Fruit fly (Drosophila melanogaster) whole organism, embryonic: ENCODE results near the gene CG9717.

Experiments
- Bdp1 ChIP-seq: fragments of 200-800 bp; sonication (Bioruptor generic); optimal IDR thresholded peaks from 3 replicates; lab custom pipeline; 2016; ENCODE audit warnings: missing biosample characterization, missing genetic modification characterization
- CG10209 ChIP-seq: fragments of 200-800 bp; sonication (Bioruptor generic); optimal IDR thresholded peaks from 3 replicates; lab custom pipeline; 2017; ENCODE audit warnings: missing biosample characterization, mild to moderate bottlenecking, missing genetic modification characterization, missing genetic modification reagents
- CG10366 ChIP-seq: fragments of 200-800 bp; sonication (Bioruptor generic); IDR thresholded peaks from 2 replicates; pipeline ENCODE4 v1.3.6; 2022; ENCODE audit warnings: missing biosample characterization, missing genetic modification characterization
- CG10543 ChIP-seq: fragments of 200-800 bp; sonication (Bioruptor generic); optimal IDR thresholded peaks from 3 replicates; lab custom pipeline; 2017; ENCODE audit warnings: missing biosample characterization, mild to moderate bottlenecking, missing genetic modification characterization, moderate library complexity
- CG12071 ChIP-seq: fragments of 200-800 bp; sonication (Bioruptor generic); optimal IDR thresholded peaks from 3 replicates; lab custom pipeline; 2018; ENCODE audit warnings: missing biosample characterization, mild to moderate bottlenecking, missing genetic modification characterization
- CG1233 ChIP-seq: fragments of 200-800 bp; sonication (Bioruptor generic); optimal IDR thresholded peaks from 4 replicates; lab custom pipeline; 2018; ENCODE audit warnings: missing biosample characterization, mild to moderate bottlenecking, missing genetic modification characterization
- CG14014 ChIP-seq: fragments of 200-800 bp; sonication (Bioruptor generic); IDR thresholded peaks from 2 replicates; pipeline ENCODE4 v1.3.6; 2022; ENCODE audit warnings: missing biosample characterization, missing genetic modification characterization
- CG14667 ChIP-seq: fragments of 200-800 bp; sonication (Bioruptor generic); IDR thresholded peaks from 2 replicates; pipeline ENCODE4 v1.3.6; 2022; ENCODE audit warnings: missing biosample characterization, missing genetic modification characterization
- CG1603 ChIP-seq: fragments of 200-800 bp; sonication (Bioruptor generic); optimal IDR thresholded peaks from 2 replicates; lab custom pipeline; 2019; ENCODE audit warnings: missing biosample characterization, mild to moderate bottlenecking, missing genetic modification characterization, moderate library complexity
- CG16813 ChIP-seq: fragments of 200-800 bp; sonication (Bioruptor generic); IDR thresholded peaks from 3 replicates; pipeline ENCODE4 v1.3.6; 2022; ENCODE audit warnings: missing biosample characterization, missing genetic modification characterization; ENCODE audit not compliant: partially characterized antibody
- CG17802 ChIP-seq: fragments of 200-800 bp; sonication (Bioruptor generic); optimal IDR thresholded peaks from 2 replicates; lab custom pipeline; 2018; ENCODE audit warnings: missing biosample characterization, mild to moderate bottlenecking, missing genetic modification characterization, moderate library complexity
- CG18262 ChIP-seq: fragments of 200-800 bp; optimal IDR thresholded peaks from 3 replicates; lab custom pipeline; 2019; ENCODE audit warnings: missing biosample characterization, mild to moderate bottlenecking, missing genetic modification characterization, moderate library complexity
- CG1832 ChIP-seq: fragments of 200-800 bp; sonication (Bioruptor generic); optimal IDR thresholded peaks from 2 replicates; lab custom pipeline; 2017; ENCODE audit warnings: missing biosample characterization, mild to moderate bottlenecking, missing genetic modification characterization, inconsistent platforms
- CG32767 ChIP-seq: fragments of 200-800 bp; sonication (Bioruptor generic); IDR thresholded peaks from 2 replicates; pipeline ENCODE4 v1.3.6; 2022; ENCODE audit warnings: missing biosample characterization, missing genetic modification characterization
- CG34376 ChIP-seq: fragments of 200-800 bp; sonication (Bioruptor generic); optimal IDR thresholded peaks from 2 replicates; lab custom pipeline; 2018; ENCODE audit warnings: missing biosample characterization, mild to moderate bottlenecking, missing genetic modification characterization
- CG3995 ChIP-seq: fragments of 200-800 bp; sonication (Bioruptor generic); optimal IDR thresholded peaks from 3 replicates; lab custom pipeline; 2016; ENCODE audit warnings: missing biosample characterization, missing genetic modification characterization
- CG4404 ChIP-seq: fragments of 200-800 bp; sonication (Bioruptor generic); IDR thresholded peaks from 2 replicates; pipeline ENCODE4 v1.3.6; 2022; ENCODE audit warnings: missing biosample characterization, missing genetic modification characterization
- CG5245 ChIP-seq: fragments of 200-800 bp; sonication (Bioruptor generic); optimal IDR thresholded peaks from 3 replicates; lab custom pipeline; 2016; ENCODE audit warnings: missing biosample characterization, missing genetic modification characterization
- CG6254 ChIP-seq: fragments of 200-800 bp; sonication (Bioruptor generic); optimal IDR thresholded peaks from 3 replicates; lab custom pipeline; 2017; ENCODE audit warnings: mild to moderate bottlenecking, missing biosample characterization, missing genetic modification reagents, missing genetic modification characterization
- CG6854 ChIP-seq: fragments of 200-800 bp; sonication (Bioruptor generic); optimal IDR thresholded peaks from 3 replicates; lab custom pipeline; 2017; ENCODE audit warnings: missing biosample characterization, mild to moderate bottlenecking, missing genetic modification characterization
- CG7372 ChIP-seq: fragments of 200-800 bp; sonication (Bioruptor generic); IDR thresholded peaks from 2 replicates; pipeline ENCODE4 v1.3.6; 2022; ENCODE audit warnings: missing biosample characterization, missing genetic modification characterization
- CG8359 ChIP-seq: fragments of 200-800 bp; sonication (Bioruptor generic); optimal IDR thresholded peaks from 2 replicates; lab custom pipeline; 2017; ENCODE audit warnings: missing biosample characterization, mild to moderate bottlenecking, missing genetic modification characterization, borderline replicate concordance
- CG9215 ChIP-seq: fragments of 200-800 bp; sonication (Bioruptor generic); IDR thresholded peaks from 2 replicates; pipeline ENCODE4 v1.3.6; 2022; ENCODE audit warnings: missing biosample characterization, missing genetic modification characterization
- Dek ChIP-seq: fragments of 200-800 bp; sonication (Bioruptor generic); optimal IDR thresholded peaks from 3 replicates; lab custom pipeline; 2019; ENCODE audit warnings: missing biosample characterization, mild to moderate bottlenecking, missing genetic modification characterization, moderate library complexity
- Dfd ChIP-seq, 2 experiments: fragments of >200 bp; optimal IDR thresholded peaks; 2 replicates each; lab custom pipeline; 2017; ENCODE audit warnings: missing biosample characterization in 2 of 2, missing genetic modification characterization in 2 of 2
- Eip74EF ChIP-seq, 2 experiments: fragments of 200-800 bp in 1 of 2; fragments of >200 bp in 1 of 2; sonication (Bioruptor generic) in 1 of 2; optimal IDR thresholded peaks; 2 replicates each; lab custom pipeline; 2017 to 2019; ENCODE audit warnings: missing biosample characterization in 2 of 2, missing genetic modification characterization in 2 of 2, mild to moderate bottlenecking in 1 of 2, moderate library complexity in 1 of 2
- Ets65A ChIP-seq: fragments of 200-800 bp; sonication (Bioruptor generic); peaks from one replicate; lab custom pipeline; 2016; ENCODE audit warnings: missing biosample characterization, missing genetic modification characterization
- GATAe ChIP-seq: fragments of 200-800 bp; sonication (Bioruptor generic); conservative IDR thresholded peaks from 2 replicates; pipeline ENCODE4 v1.3.6; 2022; ENCODE audit warnings: missing biosample characterization, missing genetic modification characterization
- Hr78 ChIP-seq, 2 experiments: fragments of 200-800 bp in 1 of 2; fragments of >200 bp in 1 of 2; sonication (Bioruptor generic) in 1 of 2; optimal IDR thresholded peaks; 2 replicates each; lab custom pipeline; 2017 to 2019; ENCODE audit warnings: missing biosample characterization in 2 of 2, missing genetic modification characterization in 2 of 2, mild to moderate bottlenecking in 1 of 2, moderate library complexity in 1 of 2
- Hsf ChIP-seq: fragments of 200-800 bp; sonication (Bioruptor generic); optimal IDR thresholded peaks from 3 replicates; lab custom pipeline; 2016; ENCODE audit warnings: missing biosample characterization, missing genetic modification characterization
- Lim3 ChIP-seq: fragments of 200-800 bp; sonication (Bioruptor generic); IDR thresholded peaks from 2 replicates; pipeline ENCODE4 v1.3.6; 2022; ENCODE audit warnings: missing biosample characterization, missing genetic modification characterization
- Lpt ChIP-seq: fragments of >200 bp; optimal IDR thresholded peaks from 2 replicates; lab custom pipeline; 2018; ENCODE audit warnings: missing biosample characterization, missing genetic modification characterization
- MTF-1 ChIP-seq: fragments of 200-800 bp; sonication (Bioruptor generic); optimal IDR thresholded peaks from 2 replicates; lab custom pipeline; 2018; ENCODE audit warnings: missing biosample characterization, mild to moderate bottlenecking, missing genetic modification characterization, borderline replicate concordance
- Scr ChIP-seq: fragments of 200-800 bp; sonication (Bioruptor generic); IDR thresholded peaks from 2 replicates; pipeline ENCODE4 v1.3.6; 2022; ENCODE audit warnings: missing biosample characterization, missing genetic modification characterization; ENCODE audit not compliant: partially characterized antibody
- Spps ChIP-seq: fragments of 200-800 bp; sonication (Bioruptor generic); optimal IDR thresholded peaks from 2 replicates; lab custom pipeline; 2018; ENCODE audit warnings: missing biosample characterization, mild to moderate bottlenecking, missing genetic modification characterization
- ato ChIP-seq: fragments of 200-800 bp; sonication (Bioruptor generic); IDR thresholded peaks from 2 replicates; pipeline ENCODE4 v1.3.6; 2022; ENCODE audit warnings: missing biosample characterization, missing genetic modification characterization; ENCODE audit not compliant: partially characterized antibody
- bbx ChIP-seq: fragments of 200-800 bp; sonication (Bioruptor generic); IDR thresholded peaks from 2 replicates; pipeline ENCODE4 v1.3.6; 2022; ENCODE audit warnings: missing biosample characterization, missing genetic modification characterization; ENCODE audit not compliant: partially characterized antibody
- br ChIP-seq: fragments of >200 bp; optimal IDR thresholded peaks from 2 replicates; lab custom pipeline; 2017
- emc ChIP-seq: fragments of 200-800 bp; sonication (Bioruptor generic); optimal IDR thresholded peaks from 2 replicates; lab custom pipeline; 2016; ENCODE audit warnings: missing biosample characterization, missing genetic modification characterization
- fd64A ChIP-seq: fragments of 200-800 bp; sonication (Bioruptor generic); optimal IDR thresholded peaks from 3 replicates; lab custom pipeline; 2018; ENCODE audit warnings: missing biosample characterization, mild to moderate bottlenecking, missing genetic modification characterization
- gt ChIP-seq: fragments of 200-800 bp; sonication (Bioruptor generic); IDR thresholded peaks from 2 replicates; pipeline ENCODE4 v1.3.6; 2022; ENCODE audit warnings: missing biosample characterization, missing genetic modification characterization
- lola ChIP-seq, 3 experiments: fragments of >200 bp in 2 of 3; fragments of 200-800 bp in 1 of 3; sonication (Bioruptor generic) in 1 of 3; optimal IDR thresholded peaks; 2 replicates each; lab custom pipeline; 2017 to 2019; ENCODE audit warnings: missing biosample characterization in 3 of 3, missing genetic modification characterization in 3 of 3, mild to moderate bottlenecking in 1 of 3, moderate library complexity in 1 of 3
- mirr ChIP-seq: fragments of 200-800 bp; sonication (Bioruptor generic); optimal IDR thresholded peaks from 3 replicates; lab custom pipeline; 2018; ENCODE audit warnings: missing biosample characterization, mild to moderate bottlenecking, missing genetic modification characterization
- pho ChIP-seq: fragments of 200-800 bp; sonication (Bioruptor generic); optimal IDR thresholded peaks from 2 replicates; lab custom pipeline; 2016; ENCODE audit warnings: missing biosample characterization, missing genetic modification characterization
- schlank ChIP-seq: fragments of 200-800 bp; sonication (Bioruptor generic); optimal IDR thresholded peaks from 2 replicates; lab custom pipeline; 2018; ENCODE audit warnings: missing biosample characterization, mild to moderate bottlenecking, missing genetic modification characterization
- trh ChIP-seq: fragments of 200-800 bp; sonication (Bioruptor generic); optimal IDR thresholded peaks from 2 replicates; lab custom pipeline; 2016; ENCODE audit warnings: missing biosample characterization, missing genetic modification characterization
- unc-4 ChIP-seq: fragments of 200-800 bp; sonication (Bioruptor generic); IDR thresholded peaks from 2 replicates; pipeline ENCODE4 v1.3.6; 2022; ENCODE audit warnings: missing biosample characterization, missing genetic modification characterization; ENCODE audit not compliant: partially characterized antibody
- vfl ChIP-seq: fragments of 200-800 bp; sonication (Bioruptor generic); optimal IDR thresholded peaks from 2 replicates; lab custom pipeline; 2016; ENCODE audit warnings: missing biosample characterization, missing genetic modification characterization
- vnd ChIP-seq: fragments of 200-800 bp; sonication (Bioruptor generic); IDR thresholded peaks from 3 replicates; pipeline ENCODE4 v1.3.6; 2022; ENCODE audit warnings: missing biosample characterization, missing genetic modification characterization; ENCODE audit not compliant: partially characterized antibody

The CG9717 gene

DNA sequence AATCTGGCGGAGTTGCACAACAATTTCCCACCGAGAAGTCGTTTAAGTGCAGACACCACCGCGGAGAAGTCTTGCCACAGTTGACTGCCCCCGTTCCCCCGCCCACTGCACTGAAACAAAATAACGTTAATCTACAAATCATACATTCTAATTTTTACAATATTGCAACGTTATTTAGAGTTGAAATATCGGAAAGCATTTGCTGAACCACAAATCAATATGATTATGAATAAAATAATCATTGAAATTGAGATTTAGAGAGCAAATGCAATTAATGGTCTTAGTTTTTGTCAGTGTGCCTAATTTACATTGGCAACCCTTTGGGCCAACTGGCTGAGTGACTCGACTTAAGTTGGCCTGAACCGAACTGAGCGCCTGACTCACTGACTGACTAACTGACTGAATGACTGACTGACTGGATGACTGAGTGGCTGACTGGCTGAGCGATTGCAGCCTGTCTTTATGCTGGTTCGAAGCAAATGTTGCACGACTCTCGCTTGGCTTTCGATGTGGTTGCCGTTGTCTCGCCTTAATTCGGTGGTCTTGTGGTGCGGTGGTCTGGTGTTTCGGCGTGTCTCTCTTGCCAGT, 16.5 kb downstream of the CG9717 start (continued):
- TF ChIP-seq fd64A (peak; percentile 44), CG1233 (GFP tag; lab: Kevin White, UChicago) (peak; percentile 70), trh (peak; percentile 16), CG10543 (GFP tag; lab: Kevin White, UChicago) (peak; percentile 30), CG32767 (GFP tag; lab: Robert Waterston, UW) (peak; percentile 76), schlank (no peak), pho (GFP tag; lab: Kevin White, UChicago) (peak; percentile 12), CG1832 (no peak), CG12071 (peak; percentile 74), Hr78 (GFP tag; optimal IDR thresholded peaks at IDR 0.05; lab: Kevin White, UChicago) (peak in 1 of 2 experiments; percentile 66), lola (GFP tag; optimal IDR thresholded peaks at IDR 0.05; lab: Kevin White, UChicago) (peak in 1 of 3 experiments; percentile 80), CG9215 (GFP tag; lab: Robert Waterston, UW) (peak; percentile 35; the same call in 1 of the 2 replicates), Dek (tag; lab: Kevin White, UChicago) (no peak), Scr (no peak), emc (GFP tag; lab: Kevin White, UChicago) (no peak), CG10209 (GFP tag; lab: Kevin White, UChicago) (peak; percentile 85), mirr (GFP tag; lab: Kevin White, UChicago) (no peak), Ets65A (GFP tag; lab: Kevin White, UChicago) (peak; percentile 66), gt (GFP tag; lab: Robert Waterston, UW) (no peak), CG1603 (tag; lab: Kevin White, UChicago) (peak; percentile 96), MTF-1 (peak; percentile 37), CG17802 (tag; lab: Kevin White, UChicago) (peak; percentile 59), CG8359 (GFP tag; lab: Kevin White, UChicago) (peak; percentile 50), vnd (GFP tag; lab: Robert Waterston, UW) (no peak), CG16813 (GFP tag; lab: Robert Waterston, UW) (no peak), unc-4 (GFP tag; lab: Robert Waterston, UW) (no peak), CG10366 (GFP tag; lab: Robert Waterston, UW) (peak; percentile 80), vfl (GFP tag; lab: Kevin White, UChicago) (no peak), Lim3 (peak; percentile 49), Bdp1 (GFP tag; lab: Kevin White, UChicago) (no peak), CG4404 (no peak; the same call in 1 of the 2 replicates), CG14667 (GFP tag; lab: Robert Waterston, UW) (peak; percentile 45), CG5245 (GFP tag; lab: Kevin White, UChicago) (peak; percentile 81), CG6854 (GFP tag; lab: Kevin White, UChicago) (peak; percentile 59), CG6254 (peak; percentile 69), CG34376 (no peak), CG3995 (GFP tag; lab: Kevin White, UChicago) (no peak), CG18262 (peak; percentile 86), Dfd (GFP tag; optimal IDR thresholded peaks at IDR 0.05; lab: Kevin White, UChicago) (no peak), br (no peak), bbx (GFP tag; lab: Robert Waterston, UW) (no peak), Eip74EF (GFP tag; optimal IDR thresholded peaks at IDR 0.05; lab: Kevin White, UChicago) (peak in 1 of 2 experiments; percentile 69), CG14014 (GFP tag; lab: Robert Waterston, UW) (peak; percentile 68; the same call in 1 of the 2 replicates), GATAe (no peak), Spps (tag; lab: Kevin White, UChicago) (peak; percentile 71), Lpt (no peak), ato (GFP tag; lab: Robert Waterston, UW) (no peak), CG7372 (peak; percentile 59), Hsf (GFP tag; lab: Kevin White, UChicago) (peak; percentile 64)
